Fruit fly (Drosophila melanogaster) Kc167 (cell line): Measurements from ENCODE around the gene Mtr3.

Source experiments
- h ChIP-seq: fragments of >200 bp; optimal IDR thresholded peaks from 3 replicates; lab custom pipeline; 2018; ENCODE audit warnings: missing external identifiers
- insv ChIP-seq: fragments of >200 bp; optimal IDR thresholded peaks from 3 replicates; lab custom pipeline; 2018; ENCODE audit warnings: missing external identifiers
- psq ChIP-seq: fragments of >200 bp; optimal IDR thresholded peaks from 2 replicates; lab custom pipeline; 2017; ENCODE audit warnings: missing external identifiers
- ttk ChIP-seq: sonication (Bioruptor generic); optimal IDR thresholded peaks from 2 replicates; lab custom pipeline; 2017; ENCODE audit warnings: missing external identifiers

- TF ChIP-seq h (lab: Kevin White, UChicago) (no peak), psq (no peak), ttk (lab: Kevin White, UChicago) (no peak), insv (lab: Kevin White, UChicago) (no peak)
Measured at dm6 chr3L:19939024-19939423, 25.5 kb upstream of the Mtr3 start, which contains the start of gene Ac76E.
